Fruit fly (Drosophila melanogaster) whole organism, prepupa: ENCODE data around the gene CG13126.

ENCODE experiments used
- CG10669 ChIP-seq: fragments of 200-800 bp; sonication (Bioruptor generic); optimal IDR thresholded peaks from 3 replicates; lab custom pipeline; 2018; ENCODE audit warnings: missing biosample characterization, mild to moderate bottlenecking, missing genetic modification characterization, moderate library complexity
- CG11294 ChIP-seq: fragments of 200-800 bp; sonication (Bioruptor generic); IDR thresholded peaks from 2 replicates; pipeline ENCODE4 v1.3.6; 2022; ENCODE audit warnings: missing biosample characterization, missing genetic modification characterization
- CG11762 ChIP-seq: fragments of 200-800 bp; sonication (Bioruptor generic); optimal IDR thresholded peaks from 3 replicates; lab custom pipeline; 2016; ENCODE audit warnings: missing biosample characterization, missing genetic modification characterization; ENCODE audit not compliant: insufficient read depth
- CG15336 ChIP-seq: fragments of 200-800 bp; sonication (Bioruptor generic); IDR thresholded peaks from 2 replicates; pipeline ENCODE4 v1.3.6; 2022; ENCODE audit warnings: missing biosample characterization, missing genetic modification characterization
- CG16779 ChIP-seq: fragments of 200-800 bp; sonication (Bioruptor generic); optimal IDR thresholded peaks from 3 replicates; lab custom pipeline; 2017; ENCODE audit warnings: missing biosample characterization, mild to moderate bottlenecking, missing genetic modification characterization
- CG3032 ChIP-seq: fragments of 200-800 bp; optimal IDR thresholded peaks from 2 replicates; lab custom pipeline; 2019; ENCODE audit warnings: missing biosample characterization, mild to moderate bottlenecking, missing genetic modification characterization, moderate library complexity
- CG31627 ChIP-seq: fragments of 200-800 bp; sonication (Bioruptor generic); optimal IDR thresholded peaks from 3 replicates; lab custom pipeline; 2016; ENCODE audit warnings: missing biosample characterization, missing genetic modification characterization
- CG32006 ChIP-seq: fragments of 200-800 bp; sonication (Bioruptor generic); optimal IDR thresholded peaks from 3 replicates; lab custom pipeline; 2017; ENCODE audit warnings: missing biosample characterization, mild to moderate bottlenecking, missing genetic modification characterization
- CG34406 ChIP-seq: fragments of 200-800 bp; sonication (Bioruptor generic); optimal IDR thresholded peaks from 3 replicates; lab custom pipeline; 2016; ENCODE audit warnings: missing biosample characterization, missing genetic modification characterization
- CG3919 ChIP-seq: fragments of 200-800 bp; sonication (Bioruptor generic); optimal IDR thresholded peaks from 3 replicates; lab custom pipeline; 2016; ENCODE audit warnings: missing biosample characterization, missing genetic modification characterization
- CG4318 ChIP-seq: fragments of 200-800 bp; sonication (Bioruptor generic); optimal IDR thresholded peaks from 3 replicates; lab custom pipeline; 2017; ENCODE audit warnings: missing biosample characterization, mild to moderate bottlenecking, missing genetic modification characterization
- CG6163 ChIP-seq: fragments of 200-800 bp; sonication (Bioruptor generic); IDR thresholded peaks from 3 replicates; pipeline ENCODE4 v1.3.6; 2022; ENCODE audit warnings: missing biosample characterization, missing genetic modification characterization
- CG6276 ChIP-seq: fragments of 200-800 bp; sonication (Bioruptor generic); optimal IDR thresholded peaks from 2 replicates; lab custom pipeline; 2017; ENCODE audit warnings: missing biosample characterization, mild to moderate bottlenecking, missing genetic modification characterization
- CG6792 ChIP-seq: fragments of 200-800 bp; sonication (Bioruptor generic); optimal IDR thresholded peaks from 3 replicates; lab custom pipeline; 2016; ENCODE audit warnings: missing biosample characterization, missing genetic modification characterization
- CG6808 ChIP-seq: fragments of 200-800 bp; sonication (Bioruptor generic); optimal IDR thresholded peaks from 3 replicates; lab custom pipeline; 2017; ENCODE audit warnings: missing biosample characterization, missing genetic modification characterization, mild to moderate bottlenecking, moderate library complexity, missing genetic modification reagents
- CG6854 ChIP-seq: fragments of 200-800 bp; sonication (Bioruptor generic); optimal IDR thresholded peaks from 2 replicates; lab custom pipeline; 2017; ENCODE audit warnings: missing biosample characterization, mild to moderate bottlenecking, missing genetic modification characterization
- CG7368 ChIP-seq: fragments of 200-800 bp; sonication (Bioruptor generic); optimal IDR thresholded peaks from 3 replicates; lab custom pipeline; 2016; ENCODE audit warnings: missing biosample characterization, missing genetic modification characterization
- CG8632 ChIP-seq: fragments of 200-800 bp; sonication (Bioruptor generic); optimal IDR thresholded peaks from 3 replicates; lab custom pipeline; 2016; ENCODE audit warnings: missing biosample characterization, missing genetic modification characterization
- CG9139 ChIP-seq: fragments of 200-800 bp; sonication (Bioruptor generic); optimal IDR thresholded peaks from 3 replicates; lab custom pipeline; 2017; ENCODE audit warnings: missing biosample characterization, mild to moderate bottlenecking, missing genetic modification characterization
- Eip75B ChIP-seq: fragments of 200-800 bp; sonication (Bioruptor generic); optimal IDR thresholded peaks from 3 replicates; lab custom pipeline; 2016; ENCODE audit warnings: missing biosample characterization, missing genetic modification characterization
- Ets21C ChIP-seq: fragments of 200-800 bp; sonication (Bioruptor generic); optimal IDR thresholded peaks from 3 replicates; lab custom pipeline; 2016; ENCODE audit warnings: missing biosample characterization, missing genetic modification characterization
- Ets96B ChIP-seq: fragments of 200-800 bp; optimal IDR thresholded peaks from 2 replicates; lab custom pipeline; 2019; ENCODE audit warnings: missing biosample characterization, mild to moderate bottlenecking, missing genetic modification characterization, moderate library complexity
- Gug ChIP-seq: fragments of 200-800 bp; sonication (Bioruptor generic); IDR thresholded peaks from 2 replicates; pipeline ENCODE4 v1.3.6; 2022; ENCODE audit warnings: missing biosample characterization, missing genetic modification characterization
- Hr38 ChIP-seq: sonication (Bioruptor generic); optimal IDR thresholded peaks from 2 replicates; lab custom pipeline; 2016; ENCODE audit warnings: missing biosample characterization, missing genetic modification characterization
- Hr39 ChIP-seq: fragments of 200-800 bp; sonication (Bioruptor generic); optimal IDR thresholded peaks from 2 replicates; lab custom pipeline; 2016; ENCODE audit warnings: missing biosample characterization, missing genetic modification characterization
- Hr4 ChIP-seq: fragments of 200-800 bp; sonication (Bioruptor generic); optimal IDR thresholded peaks from 3 replicates; lab custom pipeline; 2016; ENCODE audit warnings: missing biosample characterization, missing genetic modification characterization
- Met ChIP-seq: fragments of 200-800 bp; sonication (Bioruptor generic); optimal IDR thresholded peaks from 3 replicates; lab custom pipeline; 2016; ENCODE audit warnings: missing biosample characterization, missing genetic modification characterization
- OdsH ChIP-seq: fragments of 200-800 bp; sonication (Bioruptor generic); optimal IDR thresholded peaks from 3 replicates; lab custom pipeline; 2016; ENCODE audit warnings: missing biosample characterization, missing genetic modification characterization
- Smox ChIP-seq: fragments of 200-800 bp; sonication (Bioruptor generic); optimal IDR thresholded peaks from 3 replicates; lab custom pipeline; 2016; ENCODE audit warnings: missing biosample characterization, missing genetic modification characterization
- Sox102F ChIP-seq: fragments of 200-800 bp; sonication (Bioruptor generic); optimal IDR thresholded peaks from 2 replicates; lab custom pipeline; 2016; ENCODE audit warnings: missing biosample characterization, mild to moderate bottlenecking, missing genetic modification characterization
- Sox14 ChIP-seq: fragments of 200-800 bp; sonication (Bioruptor generic); optimal IDR thresholded peaks from 3 replicates; lab custom pipeline; 2016; ENCODE audit warnings: missing biosample characterization, missing genetic modification characterization
- Sox15 ChIP-seq: fragments of 200-800 bp; sonication (Bioruptor generic); optimal IDR thresholded peaks from 3 replicates; lab custom pipeline; 2016; ENCODE audit warnings: missing biosample characterization, missing genetic modification characterization
- acj6 ChIP-seq: fragments of 200-800 bp; sonication (Bioruptor generic); optimal IDR thresholded peaks from 3 replicates; lab custom pipeline; 2016; ENCODE audit warnings: missing biosample characterization, missing genetic modification characterization
- cyc ChIP-seq: fragments of 200-800 bp; sonication (Bioruptor generic); optimal IDR thresholded peaks from 3 replicates; lab custom pipeline; 2016; ENCODE audit warnings: missing biosample characterization, missing genetic modification characterization
- dac ChIP-seq: fragments of 200-800 bp; sonication (Bioruptor generic); optimal IDR thresholded peaks from 2 replicates; lab custom pipeline; 2017; ENCODE audit warnings: missing biosample characterization, mild to moderate bottlenecking, missing genetic modification characterization
- dsx ChIP-seq: fragments of 200-800 bp; optimal IDR thresholded peaks from 3 replicates; lab custom pipeline; 2019; ENCODE audit warnings: missing biosample characterization, mild to moderate bottlenecking, missing genetic modification characterization, moderate library complexity; ENCODE audit not compliant: poor library complexity, severe bottlenecking
- eg ChIP-seq: fragments of 200-800 bp; sonication (Bioruptor generic); IDR thresholded peaks from 3 replicates; pipeline ENCODE4 v1.3.6; 2022; ENCODE audit warnings: missing biosample characterization, missing genetic modification characterization
- esn ChIP-seq: fragments of 200-800 bp; sonication (Bioruptor generic); optimal IDR thresholded peaks from 2 replicates; lab custom pipeline; 2016; ENCODE audit warnings: missing biosample characterization, mild to moderate bottlenecking, missing genetic modification characterization, moderate library complexity
- fd59A ChIP-seq: fragments of 200-800 bp; sonication (Bioruptor generic); optimal IDR thresholded peaks from 2 replicates; lab custom pipeline; 2017; ENCODE audit warnings: missing biosample characterization, mild to moderate bottlenecking, missing genetic modification characterization, missing genetic modification reagents
- fd85E ChIP-seq: fragments of 200-800 bp; sonication (Bioruptor generic); optimal IDR thresholded peaks from 3 replicates; lab custom pipeline; 2016; ENCODE audit warnings: missing biosample characterization, missing genetic modification characterization
- fkh ChIP-seq: fragments of 200-800 bp; sonication (Bioruptor generic); optimal IDR thresholded peaks from 3 replicates; lab custom pipeline; 2017; ENCODE audit warnings: missing biosample characterization, mild to moderate bottlenecking, missing genetic modification characterization, moderate library complexity
- lz ChIP-seq: fragments of 200-800 bp; sonication (Bioruptor generic); optimal IDR thresholded peaks from 3 replicates; lab custom pipeline; 2016; ENCODE audit warnings: missing biosample characterization, missing genetic modification characterization
- net ChIP-seq: fragments of 200-800 bp; sonication (Bioruptor generic); optimal IDR thresholded peaks from 3 replicates; lab custom pipeline; 2016; ENCODE audit warnings: missing biosample characterization, missing genetic modification characterization
- salr ChIP-seq, 2 experiments: fragments of 200-800 bp; sonication (Bioruptor generic); optimal IDR thresholded peaks; 3 replicates each; lab custom pipeline; 2016 to 2018; ENCODE audit warnings: missing biosample characterization in 2 of 2, missing genetic modification characterization in 2 of 2, mild to moderate bottlenecking in 1 of 2
- ss ChIP-seq, 2 experiments: fragments of 200-800 bp; sonication (Bioruptor generic); optimal IDR thresholded peaks; 2 replicates in 1 of 2; 3 replicates in 1 of 2; lab custom pipeline; 2017 to 2018; ENCODE audit warnings: mild to moderate bottlenecking in 2 of 2, missing biosample characterization in 2 of 2, missing genetic modification characterization in 2 of 2, moderate library complexity in 1 of 2
- svp ChIP-seq: fragments of 200-800 bp; sonication (Bioruptor generic); peaks from one replicate; lab custom pipeline; 2016; ENCODE audit warnings: missing biosample characterization, missing genetic modification characterization
- topi ChIP-seq: fragments of 200-800 bp; sonication (Bioruptor generic); optimal IDR thresholded peaks from 3 replicates; lab custom pipeline; 2016; ENCODE audit warnings: missing biosample characterization, missing genetic modification characterization

The CG13126 gene

DNA sequence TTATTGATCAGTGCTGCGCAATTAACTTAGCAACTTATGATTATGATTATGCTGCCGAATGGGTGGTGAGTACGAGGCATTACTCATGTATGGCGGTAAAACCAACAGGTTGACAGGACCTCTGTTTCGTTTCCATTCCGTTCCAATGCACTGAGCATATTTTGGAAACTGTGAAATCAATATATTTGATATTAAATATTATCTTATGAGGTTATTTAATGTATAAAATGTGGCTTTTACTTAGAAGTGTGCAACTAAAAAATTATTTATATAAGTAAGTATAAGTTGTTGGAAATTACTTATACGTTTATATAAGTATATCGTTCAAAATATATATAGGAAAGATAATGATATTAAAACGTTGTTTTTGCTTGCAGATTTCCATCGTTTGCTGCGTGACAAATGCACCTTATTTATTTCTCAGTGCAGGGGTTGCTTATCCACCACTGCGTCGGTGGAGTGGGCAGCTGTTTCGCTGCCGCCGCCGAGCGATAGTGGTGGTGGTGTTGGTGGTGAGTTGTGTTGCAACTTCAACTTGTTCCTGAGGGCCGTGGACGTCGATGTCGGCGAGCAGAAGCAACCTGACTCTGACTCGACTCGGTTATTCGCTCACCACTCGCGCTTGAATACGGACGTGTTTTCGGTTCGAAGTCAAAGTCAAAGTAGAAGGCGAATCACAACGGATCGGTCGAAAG is 30.2 kb upstream of the CG13126 start, which contains the start of gene bib (continued):
- peak; percentile 84 for TF ChIP-seq CG4318 (GFP tag; lab: Kevin White, UChicago)
- peak; percentile 38 for TF ChIP-seq dac (GFP tag; lab: Kevin White, UChicago)
- TF ChIP-seq Sox15 (GFP tag; lab: Kevin White, UChicago) = peak; percentile 67
- no peak for TF ChIP-seq Hr38 (GFP tag; lab: Kevin White, UChicago)
- peak; percentile 65 for TF ChIP-seq fd85E (GFP tag; lab: Kevin White, UChicago)
- TF ChIP-seq salr (GFP tag; optimal IDR thresholded peaks at IDR 0.05; lab: Kevin White, UChicago) = peak; percentile 76 to 93
- peak; percentile 92 for TF ChIP-seq CG32006 (GFP tag; lab: Kevin White, UChicago)
- peak; percentile 76 for TF ChIP-seq cyc (GFP tag; lab: Kevin White, UChicago)
- peak; percentile 50 for TF ChIP-seq Ets21C
- peak; percentile 90 for TF ChIP-seq svp (GFP tag; lab: Kevin White, UChicago)
- TF ChIP-seq net (GFP tag; lab: Kevin White, UChicago) = peak; percentile 90
- TF ChIP-seq esn (GFP tag; lab: Kevin White, UChicago) = peak; percentile 90
- peak; percentile 54 for TF ChIP-seq Hr39 (GFP tag; lab: Kevin White, UChicago)
- TF ChIP-seq dsx (GFP tag; lab: Kevin White, UChicago) = peak; percentile 91
- TF ChIP-seq CG6854 (GFP tag; lab: Kevin White, UChicago) = peak; percentile 79
- peak; percentile 90 for TF ChIP-seq CG8632 (GFP tag; lab: Kevin White, UChicago)
- peak; percentile 93 for TF ChIP-seq CG3032 (tag; lab: Kevin White, UChicago)
- peak; percentile 54; the same call in 1 of the 2 replicates for TF ChIP-seq CG11294 (GFP tag; lab: Robert Waterston, UW)
- peak; percentile 93 for TF ChIP-seq CG3919 (GFP tag; lab: Kevin White, UChicago)
- TF ChIP-seq acj6 (GFP tag; lab: Kevin White, UChicago) = peak; percentile 90
- TF ChIP-seq fkh (GFP tag; lab: Kevin White, UChicago) = peak; percentile 25
- TF ChIP-seq CG34406 (GFP tag; lab: Kevin White, UChicago) = peak; percentile 92
- peak; percentile 75 for TF ChIP-seq Sox14

DNA sequence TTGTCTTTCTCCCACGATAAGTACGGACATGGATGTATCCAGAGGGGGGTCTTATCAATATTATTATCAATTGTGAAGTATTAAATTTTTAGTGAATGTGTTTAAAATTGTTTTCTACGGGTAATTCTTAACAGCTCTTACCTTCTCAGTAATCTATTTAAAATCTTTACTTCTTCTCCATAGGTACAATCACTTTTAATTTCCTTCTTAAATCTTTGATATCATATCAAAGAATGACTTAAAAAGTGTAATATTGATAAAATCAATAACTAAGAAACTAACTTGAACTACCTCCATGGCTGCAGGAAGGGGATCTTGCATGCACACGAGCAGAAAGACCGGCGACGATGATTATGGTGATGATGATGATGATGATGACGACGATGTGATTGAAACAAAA is 28.5 kb upstream of the CG13126 start:
- TF ChIP-seq CG6163 (GFP tag; lab: Robert Waterston, UW) (no peak; the same call in 2 of the 3 replicates), CG4318 (GFP tag; lab: Kevin White, UChicago) (no peak), ss (GFP tag; optimal IDR thresholded peaks at IDR 0.05; lab: Kevin White, UChicago) (peak; percentile 52 to 81), Hr39 (GFP tag; lab: Kevin White, UChicago) (peak; percentile 53), Ets96B (tag; lab: Kevin White, UChicago) (peak; percentile 73), CG10669 (GFP tag; lab: Kevin White, UChicago) (peak; percentile 65), Gug (GFP tag; lab: Robert Waterston, UW) (no peak), CG11762 (peak; percentile 42), net (GFP tag; lab: Kevin White, UChicago) (peak; percentile 70), Hr4 (no peak), CG6808 (GFP tag; lab: Kevin White, UChicago) (peak; percentile 69), fd59A (GFP tag; lab: Kevin White, UChicago) (peak; percentile 16), CG6792 (GFP tag; lab: Kevin White, UChicago) (peak; percentile 59), CG6854 (GFP tag; lab: Kevin White, UChicago) (peak; percentile 56), CG32006 (GFP tag; lab: Kevin White, UChicago) (peak; percentile 5), Met (GFP tag; lab: Kevin White, UChicago) (peak; percentile 92), CG16779 (tag; lab: Kevin White, UChicago) (peak; percentile 63), CG15336 (no peak), eg (GFP tag; lab: Robert Waterston, UW) (no peak), Sox15 (GFP tag; lab: Kevin White, UChicago) (peak; percentile 59), CG6276 (GFP tag; lab: Kevin White, UChicago) (no peak), Smox (GFP tag; lab: Kevin White, UChicago) (peak; percentile 83), esn (GFP tag; lab: Kevin White, UChicago) (peak; percentile 81), CG7368 (GFP tag; lab: Kevin White, UChicago) (peak; percentile 63), Eip75B (GFP tag; lab: Kevin White, UChicago) (peak; percentile 69), Sox102F (peak; percentile 68), OdsH (GFP tag; lab: Kevin White, UChicago) (peak; percentile 56), lz (GFP tag; lab: Kevin White, UChicago) (peak; percentile 77), CG31627 (GFP tag; lab: Kevin White, UChicago) (peak; percentile 58), topi (GFP tag; lab: Kevin White, UChicago) (peak; percentile 87), CG3032 (tag; lab: Kevin White, UChicago) (peak; percentile 72), Sox14 (peak; percentile 9), CG9139 (GFP tag; lab: Kevin White, UChicago) (peak; percentile 40), fkh (GFP tag; lab: Kevin White, UChicago) (no peak)
